Fruit fly (Drosophila melanogaster): ENCODE measurements around the gene Akap200.

The Akap200 gene

dm6 chr2L:8384985-8385519 lies 30.4 kb upstream of the Akap200 start (continued):
- TF ChIP-seq CG12071 (GFP tag; optimal IDR thresholded peaks at IDR 0.05) (peak; percentile 19), CG3838 (GFP tag; optimal IDR thresholded peaks at IDR 0.05) (no peak), Gsc (GFP tag; IDR thresholded peaks at IDR 0.05) (no peak), CG1603 (tag; optimal IDR thresholded peaks at IDR 0.05) (peak; percentile 5), Doc3 (GFP tag; IDR thresholded peaks at IDR 0.05; ENCODE audit: partially characterized antibody) (no peak), Asciz (GFP tag; optimal IDR thresholded peaks at IDR 0.05) (peak; percentile 38)

dm6 chr2L:8385849-8386248 lies 29.6 kb upstream of the Akap200 start:
- TF ChIP-seq luna (GFP tag; optimal IDR thresholded peaks at IDR 0.05) (no peak), lov (optimal IDR thresholded peaks at IDR 0.05) (no peak), lov (GFP tag; IDR thresholded peaks at IDR 0.05) (0 out of 3 replicates have a peak, but pooled peaks have one; percentile 30)

- TF ChIP-seq kni (GFP tag; optimal IDR thresholded peaks at IDR 0.05) (peak; percentile 21), Side (GFP tag; optimal IDR thresholded peaks at IDR 0.05) (no peak)
Measured at dm6 chr2L:8389231-8389630, 26.3 kb upstream of the Akap200 start, which contains the start of gene CG42819. Gene CG42819, minus strand, starts transcription at chr2L:8389331.

dm6 chr2L:8392298-8392697 lies 23.2 kb upstream of the Akap200 start, which contains the start of gene CG42820:
Gene CG42820, minus strand, starts transcription at chr2L:8392398.
- TF ChIP-seq jing (GFP tag; optimal IDR thresholded peaks at IDR 0.05) (no peak), CG5245 (GFP tag; optimal IDR thresholded peaks at IDR 0.05) (no peak), sisA (GFP tag; IDR thresholded peaks at IDR 0.05) (no peak), repo (GFP tag; optimal IDR thresholded peaks at IDR 0.05) (no peak), sens (GFP tag) (peak; percentile 21), CG17912 (GFP tag; optimal IDR thresholded peaks at IDR 0.05) (no peak)

- TF ChIP-seq Sry-β (GFP tag; optimal IDR thresholded peaks at IDR 0.05): no peak
- no peak for TF ChIP-seq CG12104 (GFP tag; optimal IDR thresholded peaks at IDR 0.05)
- no peak for TF ChIP-seq CG1792 (GFP tag; optimal IDR thresholded peaks at IDR 0.05)
- TF ChIP-seq ftz-f1 (GFP tag; optimal IDR thresholded peaks at IDR 0.05): no peak
- no peak for TF ChIP-seq CG15601 (tag; optimal IDR thresholded peaks at IDR 0.05)
- no peak for TF ChIP-seq crc (GFP tag; optimal IDR thresholded peaks at IDR 0.05)
- no peak for TF ChIP-seq Bdp1 (GFP tag; optimal IDR thresholded peaks at IDR 0.05)
- TF ChIP-seq onecut (GFP tag; IDR thresholded peaks at IDR 0.05): no peak
- no peak for TF ChIP-seq cato (GFP tag; optimal IDR thresholded peaks at IDR 0.05; ENCODE audit: borderline replicate concordance)
- no peak for TF ChIP-seq ab (GFP tag; optimal IDR thresholded peaks at IDR 0.05)
- TF ChIP-seq Hr51 (GFP tag; optimal IDR thresholded peaks at IDR 0.05): no peak
- TF ChIP-seq yki (optimal IDR thresholded peaks at IDR 0.05): no peak
- TF ChIP-seq ci (GFP tag; IDR thresholded peaks at IDR 0.05): no peak
- TF ChIP-seq CG15073 (GFP tag; optimal IDR thresholded peaks at IDR 0.05): no peak
- no peak for TF ChIP-seq sqz (GFP tag; optimal IDR thresholded peaks at IDR 0.05)
- no peak for TF ChIP-seq rib (GFP tag; IDR thresholded peaks at IDR 0.05)
- TF ChIP-seq ase (GFP tag; IDR thresholded peaks at IDR 0.05): no peak
- no peak for TF ChIP-seq CG14710 (tag; optimal IDR thresholded peaks at IDR 0.05)
- TF ChIP-seq MBD-R2 (GFP tag; IDR thresholded peaks at IDR 0.05): no peak
Measured at dm6 chr2L:8393122-8393521, 22.4 kb upstream of the Akap200 start, which contains the start of gene Acp29AB. Gene Acp29AB, minus strand, starts transcription at chr2L:8393222.

All from whole organism, embryonic.